Fruit fly (Drosophila melanogaster): ENCODE measurements around the gene CG32683.

DNA sequence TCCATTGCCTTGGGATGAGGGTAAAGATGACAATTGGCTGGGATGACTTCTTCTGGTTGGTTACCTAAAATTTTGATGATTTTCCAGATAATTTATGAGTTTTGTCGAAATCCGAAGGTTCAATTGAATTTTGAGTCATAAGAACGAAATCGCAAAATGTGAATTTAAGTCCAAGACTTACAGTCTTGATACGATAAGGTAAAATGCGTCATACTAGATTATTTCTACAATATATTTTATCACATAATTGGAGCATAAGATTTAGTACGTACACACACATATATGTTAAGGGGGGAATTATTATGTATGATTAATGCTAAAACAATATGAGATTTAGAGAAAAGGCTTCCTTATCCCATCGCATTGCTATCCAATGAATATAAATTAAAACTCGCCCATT, 73.4 kb downstream of the CG32683 start, which contains the start of gene CG32681:
- TF ChIP-seq CG7045 (GFP tag; optimal IDR thresholded peaks at IDR 0.05), result no peak
- TF ChIP-seq CG5204 (GFP tag; optimal IDR thresholded peaks at IDR 0.05), result no peak
- no peak for TF ChIP-seq Crg-1 (GFP tag; optimal IDR thresholded peaks at IDR 0.05)
- no peak for TF ChIP-seq CG1620 (GFP tag; optimal IDR thresholded peaks at IDR 0.05)
- no peak for TF ChIP-seq CG33017 (tag; optimal IDR thresholded peaks at IDR 0.05)
- no peak for TF ChIP-seq CG7101 (tag; optimal IDR thresholded peaks at IDR 0.05)
- no peak for TF ChIP-seq tj (GFP tag; optimal IDR thresholded peaks at IDR 0.05)
- no peak for TF ChIP-seq kay (GFP tag; ENCODE audit: borderline replicate concordance)
- TF ChIP-seq Hr96 (GFP tag; optimal IDR thresholded peaks at IDR 0.05), result no peak

Measured in whole organism, adult.